Fruit fly (Drosophila melanogaster) whole organism, embryonic: ENCODE data around the gene Pgcl.

Source experiments
- Atf6 ChIP-seq: fragments of 200-800 bp; sonication (Bioruptor generic); IDR thresholded peaks from 2 replicates; pipeline ENCODE4 v1.3.6; 2022; ENCODE audit warnings: missing biosample characterization, missing genetic modification characterization
- CG12659 ChIP-seq: fragments of 200-800 bp; sonication (Bioruptor generic); optimal IDR thresholded peaks from 3 replicates; lab custom pipeline; 2017; ENCODE audit warnings: mild to moderate bottlenecking, missing biosample characterization, missing genetic modification reagents, missing genetic modification characterization
- CG1529 ChIP-seq: fragments of 200-800 bp; sonication (Bioruptor generic); optimal IDR thresholded peaks from 3 replicates; lab custom pipeline; 2018; ENCODE audit warnings: missing biosample characterization, missing genetic modification characterization
- CG18619 ChIP-seq: fragments of 200-800 bp; sonication (Bioruptor generic); optimal IDR thresholded peaks from 3 replicates; lab custom pipeline; 2017; ENCODE audit warnings: missing biosample characterization, mild to moderate bottlenecking, missing genetic modification characterization
- CG2889 ChIP-seq: fragments of 200-800 bp; sonication (Bioruptor generic); IDR thresholded peaks from 3 replicates; pipeline ENCODE4 v1.3.6; 2022; ENCODE audit warnings: missing biosample characterization, missing genetic modification characterization
- CG3065 ChIP-seq: fragments of 200-800 bp; sonication (Bioruptor generic); optimal IDR thresholded peaks from 2 replicates; lab custom pipeline; 2016; ENCODE audit warnings: missing biosample characterization, missing genetic modification characterization
- CG3407 ChIP-seq: fragments of 200-800 bp; sonication (Bioruptor generic); optimal IDR thresholded peaks from 2 replicates; lab custom pipeline; 2018; ENCODE audit warnings: missing biosample characterization, mild to moderate bottlenecking, missing genetic modification characterization
- CG6272 ChIP-seq: fragments of 200-800 bp; sonication (Bioruptor generic); IDR thresholded peaks from 2 replicates; pipeline ENCODE4 v1.3.6; 2022; ENCODE audit warnings: missing biosample characterization, missing genetic modification characterization
- CG8944 ChIP-seq: fragments of 200-800 bp; sonication (Bioruptor generic); optimal IDR thresholded peaks from 3 replicates; lab custom pipeline; 2016; ENCODE audit warnings: missing biosample characterization, missing genetic modification characterization
- Camta ChIP-seq: fragments of 200-800 bp; sonication (Bioruptor generic); optimal IDR thresholded peaks from 2 replicates; lab custom pipeline; 2016; ENCODE audit warnings: missing biosample characterization, missing genetic modification characterization
- Drgx ChIP-seq: fragments of 200-800 bp; sonication (Bioruptor generic); IDR thresholded peaks from 2 replicates; pipeline ENCODE4 v1.3.6; 2022; ENCODE audit warnings: missing biosample characterization, missing genetic modification characterization
- E2f1 ChIP-seq: fragments of 200-800 bp; sonication (Bioruptor generic); IDR thresholded peaks from 2 replicates; pipeline ENCODE4 v1.3.6; 2022; ENCODE audit warnings: missing biosample characterization, missing genetic modification characterization
- Fer2 ChIP-seq: fragments of 200-800 bp; sonication (Bioruptor generic); optimal IDR thresholded peaks from 2 replicates; lab custom pipeline; 2018; ENCODE audit warnings: missing biosample characterization, mild to moderate bottlenecking, missing genetic modification characterization, moderate library complexity
- Jarid2 ChIP-seq: fragments of 200-800 bp; sonication (Bioruptor generic); optimal IDR thresholded peaks from 3 replicates; lab custom pipeline; 2017; ENCODE audit warnings: mild to moderate bottlenecking, missing biosample characterization, missing genetic modification reagents, missing genetic modification characterization
- Sin3A ChIP-seq: fragments of >200 bp; optimal IDR thresholded peaks from 2 replicates; lab custom pipeline; 2018
- Sox102F ChIP-seq: fragments of 200-800 bp; sonication (Bioruptor generic); optimal IDR thresholded peaks from 2 replicates; lab custom pipeline; 2018; ENCODE audit warnings: missing biosample characterization, mild to moderate bottlenecking, missing genetic modification characterization, moderate library complexity
- Xbp1 ChIP-seq: fragments of 200-800 bp; sonication (Bioruptor generic); optimal IDR thresholded peaks from 3 replicates; lab custom pipeline; 2016; ENCODE audit warnings: missing biosample characterization, mild to moderate bottlenecking, missing genetic modification characterization
- aop ChIP-seq: fragments of 200-800 bp; sonication (Bioruptor generic); IDR thresholded peaks from 2 replicates; pipeline ENCODE4 v1.3.6; 2022; ENCODE audit warnings: missing biosample characterization, missing genetic modification characterization
- ase ChIP-seq: fragments of 200-800 bp; sonication (Bioruptor generic); IDR thresholded peaks from 3 replicates; pipeline ENCODE4 v1.3.6; 2022; ENCODE audit warnings: missing biosample characterization, missing genetic modification characterization
- cato ChIP-seq: fragments of 200-800 bp; sonication (Bioruptor generic); optimal IDR thresholded peaks from 2 replicates; lab custom pipeline; 2016; ENCODE audit warnings: missing biosample characterization, missing genetic modification characterization, borderline replicate concordance
- cg ChIP-seq: fragments of 200-800 bp; sonication (Bioruptor generic); optimal IDR thresholded peaks from 3 replicates; lab custom pipeline; 2019; ENCODE audit warnings: missing biosample characterization, mild to moderate bottlenecking, missing genetic modification characterization, moderate library complexity
- chinmo ChIP-seq: fragments of 200-800 bp; sonication (Bioruptor generic); IDR thresholded peaks from 4 replicates; pipeline ENCODE4 v1.3.6; 2022; ENCODE audit warnings: missing biosample characterization, missing genetic modification characterization; ENCODE audit not compliant: partially characterized antibody
- crc ChIP-seq: fragments of 200-800 bp; sonication (Bioruptor generic); optimal IDR thresholded peaks from 2 replicates; lab custom pipeline; 2016; ENCODE audit warnings: missing biosample characterization, missing genetic modification characterization
- crp ChIP-seq, 2 experiments: fragments of 200-800 bp; sonication (Bioruptor generic); optimal IDR thresholded peaks; 2 replicates in 1 of 2; 3 replicates in 1 of 2; lab custom pipeline; 2017; ENCODE audit warnings: missing biosample characterization in 2 of 2, missing genetic modification characterization in 2 of 2, mild to moderate bottlenecking in 1 of 2, moderate library complexity in 1 of 2
- da ChIP-seq: fragments of 200-800 bp; sonication (Bioruptor generic); optimal IDR thresholded peaks from 2 replicates; lab custom pipeline; 2016; ENCODE audit warnings: missing biosample characterization, missing genetic modification characterization
- dan ChIP-seq: fragments of 200-800 bp; sonication (Bioruptor generic); IDR thresholded peaks from 2 replicates; pipeline ENCODE4 v1.3.6; 2022; ENCODE audit warnings: missing biosample characterization, missing genetic modification characterization
- disco-r ChIP-seq: fragments of 200-800 bp; sonication (Bioruptor generic); optimal IDR thresholded peaks from 2 replicates; lab custom pipeline; 2016; ENCODE audit warnings: missing biosample characterization, missing genetic modification characterization
- dm ChIP-seq: fragments of 200-800 bp; sonication (Bioruptor generic); optimal IDR thresholded peaks from 3 replicates; lab custom pipeline; 2016; ENCODE audit warnings: missing biosample characterization, missing genetic modification characterization
- dmrt11E ChIP-seq: fragments of 200-800 bp; sonication (Bioruptor generic); optimal IDR thresholded peaks from 3 replicates; lab custom pipeline; 2018; ENCODE audit warnings: missing biosample characterization, mild to moderate bottlenecking, missing genetic modification characterization, moderate library complexity
- en ChIP-seq: fragments of 200-800 bp; sonication (Bioruptor generic); optimal IDR thresholded peaks from 2 replicates; lab custom pipeline; 2016; ENCODE audit warnings: missing biosample characterization, missing genetic modification characterization
- ewg ChIP-seq: fragments of 200-800 bp; sonication (Bioruptor generic); optimal IDR thresholded peaks from 3 replicates; lab custom pipeline; 2017; ENCODE audit warnings: mild to moderate bottlenecking, missing biosample characterization, missing genetic modification reagents, missing genetic modification characterization
- fd3F ChIP-seq: fragments of 200-800 bp; sonication (Bioruptor generic); optimal IDR thresholded peaks from 2 replicates; lab custom pipeline; 2018; ENCODE audit warnings: missing biosample characterization, mild to moderate bottlenecking, missing genetic modification characterization, moderate library complexity
- gcm2 ChIP-seq: fragments of 200-800 bp; sonication (Bioruptor generic); optimal IDR thresholded peaks from 2 replicates; lab custom pipeline; 2016; ENCODE audit warnings: missing biosample characterization, missing genetic modification characterization
- hkb ChIP-seq, 2 experiments: fragments of 200-800 bp in 1 of 2; fragments of >200 bp in 1 of 2; sonication (Bioruptor generic) in 1 of 2; IDR thresholded peaks in 1 of 2; optimal IDR thresholded peaks in 1 of 2; 2 replicates each; pipeline versions ENCODE4 v1.3.6 to Lab custom; 2017 to 2022; ENCODE audit warnings: missing biosample characterization in 1 of 2, missing genetic modification characterization in 1 of 2
- lov ChIP-seq, 2 experiments: fragments of 200-800 bp in 1 of 2; fragments of >200 bp in 1 of 2; sonication (Bioruptor generic) in 1 of 2; IDR thresholded peaks in 1 of 2; optimal IDR thresholded peaks in 1 of 2; 2 replicates in 1 of 2; 3 replicates in 1 of 2; pipeline versions ENCODE4 v1.3.6 to Lab custom; 2017 to 2022; ENCODE audit warnings: missing biosample characterization in 1 of 2, missing genetic modification characterization in 1 of 2
- mirr ChIP-seq: fragments of 200-800 bp; sonication (Bioruptor generic); optimal IDR thresholded peaks from 3 replicates; lab custom pipeline; 2018; ENCODE audit warnings: missing biosample characterization, mild to moderate bottlenecking, missing genetic modification characterization
- odd ChIP-seq: fragments of 200-800 bp; sonication (Bioruptor generic); optimal IDR thresholded peaks from 2 replicates; lab custom pipeline; 2017; ENCODE audit warnings: missing biosample characterization, mild to moderate bottlenecking, missing genetic modification characterization
- pfk ChIP-seq: fragments of 200-800 bp; sonication (Bioruptor generic); optimal IDR thresholded peaks from 2 replicates; lab custom pipeline; 2018; ENCODE audit warnings: missing biosample characterization, mild to moderate bottlenecking, missing genetic modification characterization, moderate library complexity
- pros ChIP-seq: fragments of 200-800 bp; sonication (Bioruptor generic); optimal IDR thresholded peaks from 3 replicates; lab custom pipeline; 2019; ENCODE audit warnings: missing biosample characterization, mild to moderate bottlenecking, missing genetic modification characterization, moderate library complexity
- row ChIP-seq: fragments of 200-800 bp; sonication (Bioruptor generic); IDR thresholded peaks from 3 replicates; pipeline ENCODE4 v1.3.6; 2022; ENCODE audit warnings: missing biosample characterization, missing genetic modification characterization
- sd ChIP-seq: fragments of 200-800 bp; sonication (Bioruptor generic); optimal IDR thresholded peaks from 3 replicates; lab custom pipeline; 2018; ENCODE audit warnings: missing biosample characterization, mild to moderate bottlenecking, missing genetic modification characterization, moderate library complexity
- sens ChIP-seq: fragments of 200-800 bp; sonication (Bioruptor generic); peaks from one replicate; lab custom pipeline; 2016; ENCODE audit warnings: missing biosample characterization, missing genetic modification characterization
- tna ChIP-seq: fragments of 200-800 bp; sonication (Bioruptor generic); IDR thresholded peaks from 2 replicates; pipeline ENCODE4 v1.3.6; 2022; ENCODE audit warnings: missing biosample characterization, missing genetic modification characterization; ENCODE audit not compliant: partially characterized antibody
- trem ChIP-seq: fragments of 200-800 bp; optimal IDR thresholded peaks from 3 replicates; lab custom pipeline; 2019; ENCODE audit warnings: missing biosample characterization, mild to moderate bottlenecking, missing genetic modification characterization, moderate library complexity
- unpg ChIP-seq: fragments of 200-800 bp; sonication (Bioruptor generic); optimal IDR thresholded peaks from 3 replicates; lab custom pipeline; 2018; ENCODE audit warnings: missing biosample characterization, mild to moderate bottlenecking, missing genetic modification characterization, moderate library complexity
- vnd ChIP-seq: fragments of 200-800 bp; sonication (Bioruptor generic); IDR thresholded peaks from 3 replicates; pipeline ENCODE4 v1.3.6; 2022; ENCODE audit warnings: missing biosample characterization, missing genetic modification characterization; ENCODE audit not compliant: partially characterized antibody
- yki ChIP-seq: fragments of >200 bp; optimal IDR thresholded peaks from 3 replicates; lab custom pipeline; 2018

Gene Pgcl

dm6 chrX:463934-464333 lies 26.7 kb upstream of the Pgcl start (continued):
- no peak for TF ChIP-seq Atf6 (GFP tag; lab: Robert Waterston, UW)
- TF ChIP-seq row, result peak; percentile 38; the same call in 1 of the 3 replicates
- TF ChIP-seq, all 482 proteins: peak for 12

- TF ChIP-seq Fer2 (no peak), ase (GFP tag; lab: Robert Waterston, UW) (peak; percentile 39; the same call in 1 of the 3 replicates), dmrt11E (tag; lab: Kevin White, UChicago) (no peak), crp (GFP tag; optimal IDR thresholded peaks at IDR 0.05; lab: Kevin White, UChicago) (no peak), sens (GFP tag; lab: Kevin White, UChicago) (peak; percentile 12), dan (no peak), Sin3A (lab: Kevin White, UChicago) (no peak), pros (GFP tag; lab: Kevin White, UChicago) (peak; percentile 24), cato (GFP tag; lab: Kevin White, UChicago) (no peak), cg (peak; percentile 32), disco-r (GFP tag; lab: Kevin White, UChicago) (no peak), CG1529 (GFP tag; lab: Kevin White, UChicago) (no peak), Drgx (GFP tag; lab: Robert Waterston, UW) (no peak)
Observed at dm6 chrX:460447-460846, 23.2 kb upstream of the Pgcl start, which contains the start of gene ase. Gene ase, plus strand, starts transcription at chrX:460747.

- TF ChIP-seq CG3407 (GFP tag; lab: Kevin White, UChicago), result no peak
- TF ChIP-seq trem (tag; lab: Kevin White, UChicago), result peak; percentile 56
- TF ChIP-seq vnd (GFP tag; lab: Robert Waterston, UW), result no peak
- no peak for TF ChIP-seq odd (GFP tag; lab: Kevin White, UChicago)
- no peak for TF ChIP-seq CG2889 (GFP tag; lab: Robert Waterston, UW)
- TF ChIP-seq pfk (GFP tag; lab: Kevin White, UChicago), result no peak
- TF ChIP-seq Camta (GFP tag; lab: Kevin White, UChicago), result no peak
- TF ChIP-seq Xbp1 (GFP tag; lab: Kevin White, UChicago), result no peak
- no peak for TF ChIP-seq ewg (GFP tag; lab: Kevin White, UChicago)
- no peak for TF ChIP-seq cato (GFP tag; lab: Kevin White, UChicago)
- no peak for TF ChIP-seq CG18619 (GFP tag; lab: Kevin White, UChicago)
- TF ChIP-seq hkb (optimal IDR thresholded peaks at IDR 0.05; lab: Kevin White, UChicago), result no peak
- TF ChIP-seq hkb (GFP tag; IDR thresholded peaks at IDR 0.05; lab: Robert Waterston, UW), result no peak
- no peak for TF ChIP-seq CG3065
- TF ChIP-seq unpg, result peak; percentile 29
- TF ChIP-seq chinmo (GFP tag; lab: Robert Waterston, UW), result no peak
- no peak for TF ChIP-seq fd3F (GFP tag; lab: Kevin White, UChicago)
- no peak for TF ChIP-seq da
- TF ChIP-seq Sin3A (lab: Kevin White, UChicago), result no peak
- no peak for TF ChIP-seq aop (GFP tag; lab: Robert Waterston, UW)
- peak; percentile 52; the same call in 2 of the 3 replicates for TF ChIP-seq row
- TF ChIP-seq mirr (GFP tag; lab: Kevin White, UChicago), result no peak
- no peak for TF ChIP-seq sd
- no peak for TF ChIP-seq lov (optimal IDR thresholded peaks at IDR 0.05; lab: Kevin White, UChicago)
- no peak for TF ChIP-seq lov (GFP tag; IDR thresholded peaks at IDR 0.05; lab: Robert Waterston, UW)
- TF ChIP-seq yki (lab: Kevin White, UChicago), result no peak
- TF ChIP-seq Sox102F (GFP tag; lab: Kevin White, UChicago), result no peak
- no peak for TF ChIP-seq CG6272 (GFP tag; lab: Robert Waterston, UW)
- no peak for TF ChIP-seq crc (GFP tag; lab: Kevin White, UChicago)
- TF ChIP-seq CG8944, result no peak
- TF ChIP-seq gcm2 (GFP tag; lab: Kevin White, UChicago), result no peak
- no peak for TF ChIP-seq E2f1 (GFP tag; lab: Robert Waterston, UW)
- no peak for TF ChIP-seq dm (GFP tag; lab: Kevin White, UChicago)
- TF ChIP-seq Jarid2, result no peak
- TF ChIP-seq en (GFP tag; lab: Kevin White, UChicago), result no peak
- TF ChIP-seq CG12659 (GFP tag; lab: Kevin White, UChicago), result no peak
- no peak for TF ChIP-seq tna
Observed at dm6 chrX:457803-458202, 20.6 kb upstream of the Pgcl start.
